Worm (Caenorhabditis elegans) whole organism, L4 larva: ENCODE measurements around the gene cdl-1.

Experiments used
- T20F7.1 ChIP-seq: fragments of 200-800 bp; sonication (Bioruptor generic); optimal IDR thresholded peaks from 2 replicates; lab custom pipeline; 2018; ENCODE audit warnings: mild to moderate bottlenecking, missing genetic modification characterization, missing compliant biosample characterization
- T26A8.4 ChIP-seq: fragments of 200-800 bp; sonication (Bioruptor generic); IDR thresholded peaks from 2 replicates; pipeline ENCODE4 v1.3.6; 2022; ENCODE audit warnings: missing genetic modification characterization, missing compliant biosample characterization
- Y48G9A.11 ChIP-seq: fragments of 200-800 bp; sonication (Bioruptor generic); IDR thresholded peaks from 2 replicates; pipeline ENCODE4 v1.3.6; 2022; ENCODE audit warnings: missing genetic modification reagents, missing genetic modification characterization, missing compliant biosample characterization
- aha-1 ChIP-seq: fragments of 150-350 bp; peaks from one replicate; lab custom pipeline; 2014; ENCODE audit warnings: missing biosample characterization, missing genetic modification characterization
- ceh-32 ChIP-seq: sonication (generic microtip); optimal IDR thresholded peaks from 2 replicates; lab custom pipeline; 2016; ENCODE audit warnings: mild to moderate bottlenecking, missing genetic modification characterization, missing compliant biosample characterization; ENCODE audit not compliant: poor library complexity
- ceh-82 ChIP-seq: sonication (generic microtip); optimal IDR thresholded peaks from 2 replicates; lab custom pipeline; 2017; ENCODE audit warnings: missing biosample characterization, missing genetic modification characterization
- cey-2 ChIP-seq: sonication (generic microtip); optimal IDR thresholded peaks from 3 replicates; lab custom pipeline; 2017; ENCODE audit warnings: missing genetic modification characterization, mild to moderate bottlenecking, missing compliant biosample characterization, antibody characterized with exemption, borderline replicate concordance; ENCODE audit not compliant: insufficient read depth
- daf-16 ChIP-seq, 3 experiments: sonication (generic microtip); optimal IDR thresholded peaks; 2 replicates each; lab custom pipeline; 2016 to 2017; ENCODE audit warnings: missing genetic modification characterization in 3 of 3, missing genetic modification reagents in 3 of 3, mild to moderate bottlenecking in 2 of 3, missing compliant biosample characterization in 2 of 3, missing biosample characterization in 1 of 3, moderate library complexity in 1 of 3
- dpl-1 ChIP-seq: fragments of 150-350 bp; optimal IDR thresholded peaks from 2 replicates; lab custom pipeline; 2014; ENCODE audit warnings: missing biosample characterization, missing genetic modification reagents, missing genetic modification characterization
- gei-8 ChIP-seq: fragments of 200-800 bp; sonication (Bioruptor generic); optimal IDR thresholded peaks from 2 replicates; lab custom pipeline; 2018; ENCODE audit warnings: mild to moderate bottlenecking, missing genetic modification characterization, missing compliant biosample characterization
- hlh-11 ChIP-seq: fragments of 200-800 bp; sonication (Bioruptor generic); optimal IDR thresholded peaks from 2 replicates; lab custom pipeline; 2018; ENCODE audit warnings: mild to moderate bottlenecking, missing genetic modification characterization, missing compliant biosample characterization
- hmg-1.1 ChIP-seq: fragments of 200-800 bp; sonication (Bioruptor generic); IDR thresholded peaks from 2 replicates; pipeline ENCODE4 v1.3.6; 2022; ENCODE audit warnings: missing genetic modification reagents, missing genetic modification characterization, missing compliant biosample characterization
- lim-7 ChIP-seq: fragments of 200-800 bp; sonication (Bioruptor generic); IDR thresholded peaks from 2 replicates; pipeline ENCODE4 v1.3.6; 2022; ENCODE audit warnings: missing genetic modification characterization, missing compliant biosample characterization
- lin-29 ChIP-seq: fragments of 200-800 bp; sonication (Bioruptor generic); IDR thresholded peaks from 2 replicates; pipeline ENCODE4 v1.3.6; 2022; ENCODE audit warnings: missing genetic modification reagents, missing genetic modification characterization, missing compliant biosample characterization
- lin-38 ChIP-seq: fragments of 200-800 bp; sonication (Bioruptor generic); IDR thresholded peaks from 2 replicates; pipeline ENCODE4 v1.3.6; 2022; ENCODE audit warnings: missing genetic modification reagents, missing genetic modification characterization, missing compliant biosample characterization
- madf-9 ChIP-seq: fragments of 200-800 bp; sonication (Bioruptor generic); conservative IDR thresholded peaks from 2 replicates; pipeline ENCODE4 v1.3.6; 2022; ENCODE audit warnings: missing genetic modification reagents, missing genetic modification characterization, missing compliant biosample characterization
- mep-1 ChIP-seq: fragments of 150-350 bp; sonication (generic microtip); optimal IDR thresholded peaks from 3 replicates; lab custom pipeline; 2014; ENCODE audit warnings: missing biosample characterization, missing genetic modification characterization
- nhr-11 ChIP-seq: fragments of 150-350 bp; optimal IDR thresholded peaks from 2 replicates; lab custom pipeline; 2014; ENCODE audit warnings: missing biosample characterization, missing genetic modification characterization
- nhr-111 ChIP-seq: fragments of 200-800 bp; sonication (Bioruptor generic); optimal IDR thresholded peaks from 2 replicates; lab custom pipeline; 2018; ENCODE audit warnings: mild to moderate bottlenecking, missing genetic modification characterization, missing compliant biosample characterization
- nhr-237 ChIP-seq: sonication (generic microtip); optimal IDR thresholded peaks from 2 replicates; lab custom pipeline; 2017; ENCODE audit warnings: missing biosample characterization, missing genetic modification characterization
- nhr-6 ChIP-seq: fragments of 150-350 bp; optimal IDR thresholded peaks from 2 replicates; lab custom pipeline; 2014; ENCODE audit warnings: missing biosample characterization, missing genetic modification characterization
- nhr-76 ChIP-seq: fragments of 150-350 bp; optimal IDR thresholded peaks from 2 replicates; lab custom pipeline; 2014; ENCODE audit warnings: missing biosample characterization, missing genetic modification characterization
- set-16 ChIP-seq: fragments of 200-800 bp; sonication (Bioruptor generic); IDR thresholded peaks from 2 replicates; pipeline ENCODE4 v1.3.6; 2022; ENCODE audit warnings: missing genetic modification reagents, missing genetic modification characterization, missing compliant biosample characterization
- snpc-1.2 ChIP-seq: fragments of 200-800 bp; sonication (Bioruptor generic); IDR thresholded peaks from 2 replicates; pipeline ENCODE4 v1.3.6; 2022; ENCODE audit warnings: missing genetic modification reagents, missing genetic modification characterization, missing compliant biosample characterization
- tag-97 ChIP-seq: fragments of 200-800 bp; sonication (Bioruptor generic); IDR thresholded peaks from 2 replicates; pipeline ENCODE4 v1.3.6; 2022; ENCODE audit warnings: missing genetic modification characterization, missing compliant biosample characterization
- vab-7 ChIP-seq: fragments of 200-800 bp; sonication (Bioruptor generic); IDR thresholded peaks from 2 replicates; pipeline ENCODE4 v1.3.6; 2022; ENCODE audit warnings: missing genetic modification reagents, missing genetic modification characterization, missing compliant biosample characterization
- zag-1 ChIP-seq: fragments of 150-350 bp; optimal IDR thresholded peaks from 2 replicates; lab custom pipeline; 2014; ENCODE audit warnings: missing biosample characterization, missing genetic modification characterization
- zip-2 ChIP-seq: fragments of 150-350 bp; optimal IDR thresholded peaks from 2 replicates; lab custom pipeline; 2014; ENCODE audit warnings: missing biosample characterization, missing genetic modification characterization
- ztf-7 ChIP-seq: fragments of 150-350 bp; optimal IDR thresholded peaks from 2 replicates; lab custom pipeline; 2014; ENCODE audit warnings: missing biosample characterization, missing genetic modification characterization

The cdl-1 gene

DNA sequence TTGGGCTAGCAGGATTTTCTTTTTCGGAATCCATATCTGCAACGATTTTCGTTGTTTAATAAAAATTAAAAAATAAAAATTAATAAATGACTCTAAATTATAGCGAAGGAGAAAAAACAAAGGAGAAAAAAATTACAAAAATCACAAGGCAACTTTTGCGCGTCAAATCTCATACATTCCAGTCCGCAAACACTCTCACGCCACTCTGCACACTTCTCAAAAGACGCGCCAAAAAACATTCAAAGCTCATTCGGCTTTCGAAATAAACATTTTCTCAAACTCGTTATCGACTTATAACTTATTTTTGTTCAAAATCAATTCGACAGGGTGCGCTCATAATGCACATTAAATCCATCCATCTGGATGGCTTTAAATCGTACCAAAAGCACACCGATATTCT, 38.8 kb downstream of the cdl-1 start, which contains the start of the genes R06F6.12 and mix-1 (continued):
- no peak for TF ChIP-seq madf-9
- TF ChIP-seq nhr-76 (tag; lab: Kevin White, UChicago): no peak
- peak; percentile 22 for TF ChIP-seq hlh-11
- peak; percentile 2 for TF ChIP-seq nhr-6 (tag; lab: Kevin White, UChicago)
- no peak for TF ChIP-seq nhr-237
- no peak for TF ChIP-seq ztf-7 (tag; lab: Kevin White, UChicago)
- no peak for TF ChIP-seq cey-2 (tag; lab: Kevin White, UChicago)
- no peak for TF ChIP-seq set-16 (GFP tag; lab: Robert Waterston, UW)
- no peak for TF ChIP-seq zip-2 (tag; lab: Kevin White, UChicago)
- peak; percentile 73 for TF ChIP-seq lin-38 (GFP tag; lab: Robert Waterston, UW)
- no peak for TF ChIP-seq Y48G9A.11 (GFP tag; lab: Robert Waterston, UW)
- no peak for TF ChIP-seq ceh-32 (tag; lab: Kevin White, UChicago)
- TF ChIP-seq snpc-1.2: no peak
- TF ChIP-seq lim-7: no peak
- TF ChIP-seq gei-8 (GFP tag; lab: Kevin White, UChicago): no peak
- TF ChIP-seq T26A8.4 (GFP tag; lab: Robert Waterston, UW): no peak
- TF ChIP-seq mep-1: peak; percentile 52
- TF ChIP-seq ceh-82: no peak
- TF ChIP-seq vab-7: no peak
- TF ChIP-seq dpl-1 (GFP tag; lab: Kevin White, UChicago): peak; percentile 88
- TF ChIP-seq nhr-11 (tag; lab: Kevin White, UChicago): no peak
- no peak for TF ChIP-seq tag-97 (GFP tag; lab: Robert Waterston, UW)
- no peak for TF ChIP-seq T20F7.1 (GFP tag; lab: Kevin White, UChicago)

DNA sequence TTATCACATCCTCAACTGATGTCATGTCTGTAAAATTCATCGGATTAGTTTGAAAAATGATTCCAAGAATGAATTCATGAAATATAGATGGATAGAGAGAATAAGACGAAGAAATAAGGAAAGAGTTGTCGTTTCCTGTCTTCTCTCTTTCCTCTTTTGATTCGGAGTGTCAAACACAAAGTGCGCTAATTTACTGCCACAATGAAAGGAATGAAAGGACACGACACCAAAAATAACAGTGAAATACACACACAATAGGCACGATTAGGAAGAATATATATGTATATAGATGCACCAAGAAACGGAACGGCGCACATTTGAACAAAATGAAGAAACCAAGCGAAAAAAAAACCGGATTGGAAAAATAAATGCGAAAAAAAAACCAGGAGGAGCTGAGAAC, 43.8 kb downstream of the cdl-1 start, which contains the start of gene VM106R.1:
Gene VM106R.1 (minus strand): TSS at position 101 of the 400 bp plus-strand sequence.
- no peak for TF ChIP-seq zag-1 (tag; lab: Kevin White, UChicago)
- TF ChIP-seq nhr-111 (GFP tag; lab: Kevin White, UChicago): no peak

DNA sequence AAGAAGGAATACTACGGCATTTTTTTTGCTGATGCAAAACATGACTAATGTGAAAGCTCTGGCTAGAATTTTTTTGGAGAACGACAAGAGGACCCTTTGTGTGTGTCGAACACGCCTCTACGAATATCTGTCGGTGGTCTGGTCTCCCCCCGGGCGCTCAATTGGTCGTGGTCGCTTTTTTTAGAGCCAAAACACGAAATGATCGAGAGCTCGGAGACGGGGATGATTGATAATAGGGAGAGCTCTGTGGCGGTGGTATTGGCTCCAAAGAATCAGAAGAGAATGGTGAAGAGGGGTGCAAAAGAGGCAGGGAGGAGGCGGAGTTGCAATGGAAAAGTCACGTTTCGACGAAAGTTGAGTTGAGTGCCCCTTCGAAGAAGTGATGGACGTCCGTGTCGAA, 44.3 kb downstream of the cdl-1 start:
- TF ChIP-seq set-16 (GFP tag; lab: Robert Waterston, UW): 0 out of 2 replicates have a peak, but pooled peaks have one; percentile 14
- 0 out of 2 replicates have a peak, but pooled peaks have one; percentile 21 for TF ChIP-seq hmg-1.1
- no peak for TF ChIP-seq lin-29 (GFP tag; lab: Robert Waterston, UW)
- TF ChIP-seq, all 104 proteins: peak for 2

DNA sequence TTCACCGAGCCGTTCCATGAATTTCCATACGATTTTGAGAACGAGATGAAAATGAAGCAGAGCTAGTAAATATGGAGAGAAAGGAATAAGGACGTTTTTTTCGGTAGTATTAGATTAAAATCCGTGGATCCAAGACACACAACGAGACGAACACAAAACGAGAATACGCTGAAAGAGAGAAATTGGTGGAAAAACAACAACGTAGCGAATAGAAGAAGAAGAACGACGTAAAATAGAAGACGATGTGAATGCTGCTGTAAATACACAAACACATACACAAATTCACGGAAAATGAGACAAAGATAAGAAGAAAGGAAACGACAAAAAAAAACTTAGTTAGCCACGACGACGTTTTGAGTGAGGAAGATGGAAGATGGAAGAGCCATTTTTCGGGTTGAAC, 49.5 kb downstream of the cdl-1 start:
- peak; percentile 90 for TF ChIP-seq aha-1 (tag; lab: Kevin White, UChicago)
- TF ChIP-seq daf-16 (GFP tag; optimal IDR thresholded peaks at IDR 0.05; lab: Kevin White, UChicago): no peak
- no peak for TF ChIP-seq daf-16 (tag; optimal IDR thresholded peaks at IDR 0.05; lab: Kevin White, UChicago)
